Worm (Caenorhabditis elegans) whole organism, L1 larva: Measurements from ENCODE around the gene cam-1.

Experiments used
- alr-1 ChIP-seq: fragments of 200-800 bp; sonication (Bioruptor generic); optimal IDR thresholded peaks from 2 replicates; lab custom pipeline; 2018; ENCODE audit warnings: borderline replicate concordance, mild to moderate bottlenecking, missing genetic modification characterization, missing compliant biosample characterization
- ets-5 ChIP-seq: fragments of 200-800 bp; sonication (Bioruptor generic); IDR thresholded peaks from 2 replicates; pipeline ENCODE4 v1.3.6; 2022; ENCODE audit warnings: missing genetic modification characterization, missing compliant biosample characterization
- hlh-17 ChIP-seq: fragments of 200-800 bp; sonication (Bioruptor generic); optimal IDR thresholded peaks from 2 replicates; lab custom pipeline; 2018; ENCODE audit warnings: missing genetic modification characterization, mild to moderate bottlenecking, missing compliant biosample characterization, moderate library complexity, borderline replicate concordance
- lin-39 ChIP-seq: fragments of 150-350 bp; optimal IDR thresholded peaks from 2 replicates; lab custom pipeline; 2014; ENCODE audit warnings: missing biosample characterization, missing genetic modification reagents, missing genetic modification characterization
- nhr-28 ChIP-seq: fragments of 150-350 bp; optimal IDR thresholded peaks from 2 replicates; lab custom pipeline; 2014; ENCODE audit warnings: missing biosample characterization, missing genetic modification characterization
- skn-1 ChIP-seq: fragments of 150-350 bp; optimal IDR thresholded peaks from 2 replicates; lab custom pipeline; 2014; ENCODE audit warnings: missing biosample characterization, missing genetic modification characterization
- snpc-4 ChIP-seq: fragments of 150-350 bp; optimal IDR thresholded peaks from 2 replicates; lab custom pipeline; 2014; ENCODE audit warnings: missing biosample characterization, missing genetic modification characterization
- unc-98 ChIP-seq: fragments of 200-800 bp; sonication (Bioruptor generic); IDR thresholded peaks from 2 replicates; pipeline ENCODE4 v1.3.6; 2022; ENCODE audit warnings: missing genetic modification characterization, missing compliant biosample characterization
- ztf-4 ChIP-seq: fragments of 150-350 bp; optimal IDR thresholded peaks from 2 replicates; lab custom pipeline; 2014; ENCODE audit warnings: missing biosample characterization, missing genetic modification characterization

ce11 chrII:9275173-9275572 lies 34.9 kb downstream of the cam-1 start:
- TF ChIP-seq snpc-4 (no peak), ets-5 (GFP tag; lab: Robert Waterston, UW) (no peak), hlh-17 (GFP tag; lab: Kevin White, UChicago) (no peak), ztf-4 (tag; lab: Kevin White, UChicago) (no peak), unc-98 (GFP tag; lab: Robert Waterston, UW) (no peak), alr-1 (tag; lab: Kevin White, UChicago) (no peak), nhr-28 (tag; lab: Kevin White, UChicago) (no peak), lin-39 (tag; lab: Kevin White, UChicago) (no peak), skn-1 (tag; lab: Kevin White, UChicago) (no peak)
